Worm (Caenorhabditis elegans): ENCODE results near the gene Y46D2A.3.

Gene Y46D2A.3

DNA sequence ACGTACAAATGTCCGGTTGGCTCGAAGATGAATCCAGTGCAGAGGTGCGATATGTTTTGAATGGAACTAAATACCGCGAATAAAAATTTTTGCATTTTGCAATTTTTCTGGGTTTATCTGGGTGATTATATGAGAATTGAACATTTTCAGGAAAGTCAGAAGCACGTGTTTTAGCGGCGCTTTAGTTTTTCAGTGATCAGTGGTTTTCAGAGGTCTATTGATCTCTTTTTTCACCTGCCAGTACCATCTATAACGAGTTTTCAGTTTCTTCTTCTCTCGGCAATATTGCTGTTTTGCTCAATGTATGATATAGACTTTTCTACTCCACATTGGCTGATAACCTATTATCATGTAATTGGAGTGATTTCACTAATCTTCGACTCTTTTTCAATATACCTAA is 39.9 kb downstream of the Y46D2A.3 start, which contains the start of gene sri-63:
TSS of gene sri-63 (plus strand) at position 301 of the 400 bp plus-strand sequence.
- TF ChIP-seq nhr-12 (tag; optimal IDR thresholded peaks at IDR 0.05) (no peak), elt-3 (tag; optimal IDR thresholded peaks at IDR 0.05) (no peak), lin-39 (tag; optimal IDR thresholded peaks at IDR 0.05) (no peak), ztf-4 (tag; optimal IDR thresholded peaks at IDR 0.05) (no peak), lir-3 (tag; optimal IDR thresholded peaks at IDR 0.05; ENCODE audit: poor library complexity) (no peak), C16A3.4 (tag; optimal IDR thresholded peaks at IDR 0.05) (no peak), hpl-2 (GFP tag; optimal IDR thresholded peaks at IDR 0.05) (no peak), unc-98 (GFP tag; IDR thresholded peaks at IDR 0.05) (no peak), fkh-10 (GFP tag; optimal IDR thresholded peaks at IDR 0.05) (no peak), pag-3 (tag; optimal IDR thresholded peaks at IDR 0.05; ENCODE audit: borderline replicate concordance, insufficient read depth) (no peak), fkh-8 (tag; optimal IDR thresholded peaks at IDR 0.05) (no peak), tbx-2 (tag; optimal IDR thresholded peaks at IDR 0.05) (no peak), lin-13 (GFP tag; optimal IDR thresholded peaks at IDR 0.05) (no peak), nhr-71 (tag; optimal IDR thresholded peaks at IDR 0.05) (no peak), elt-2 (tag; optimal IDR thresholded peaks at IDR 0.05) (no peak), nhr-90 (tag; optimal IDR thresholded peaks at IDR 0.05; ENCODE audit: poor library complexity) (no peak)

DNA sequence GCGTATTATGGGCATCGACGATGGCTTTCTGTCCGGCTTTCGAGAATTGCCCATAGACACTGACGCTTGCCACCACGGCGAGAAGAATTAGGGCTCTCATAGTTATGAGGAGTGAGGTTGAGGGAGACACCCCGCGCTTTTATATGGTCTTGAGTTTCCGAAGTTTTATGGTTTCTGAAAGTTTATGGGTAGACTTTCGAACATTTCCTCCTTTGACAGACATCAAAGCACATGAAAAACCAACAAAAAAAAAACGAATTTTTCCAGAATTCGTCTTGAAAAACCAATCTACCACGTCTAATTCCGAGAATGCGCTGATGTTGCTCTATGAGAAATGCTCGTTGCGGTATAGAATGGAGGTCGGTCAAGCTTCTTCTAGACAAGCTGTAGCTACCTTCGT is 42.4 kb downstream of the Y46D2A.3 start, which contains the start of gene scl-15:
TSS of gene scl-15 (minus strand) at position 101 of the 400 bp plus-strand sequence.
- TF ChIP-seq irx-1 (tag; optimal IDR thresholded peaks at IDR 0.05) (no peak), ceh-88 (GFP tag; IDR thresholded peaks at IDR 0.05) (no peak), zag-1 (tag; optimal IDR thresholded peaks at IDR 0.05) (no peak), fkh-8 (tag; optimal IDR thresholded peaks at IDR 0.05) (no peak), fos-1 (tag; optimal IDR thresholded peaks at IDR 0.05) (no peak), C16A3.4 (tag; optimal IDR thresholded peaks at IDR 0.05) (no peak), snpc-4 (tag; optimal IDR thresholded peaks at IDR 0.05) (no peak), pqm-1 (tag; optimal IDR thresholded peaks at IDR 0.05) (no peak), jun-1 (tag; optimal IDR thresholded peaks at IDR 0.05) (no peak), rnt-1 (tag; optimal IDR thresholded peaks at IDR 0.05) (no peak), pax-3 (tag; optimal IDR thresholded peaks at IDR 0.05) (no peak), tbx-2 (tag; optimal IDR thresholded peaks at IDR 0.05) (no peak), Y116A8C.19 (tag; optimal IDR thresholded peaks at IDR 0.05; ENCODE audit: borderline replicate concordance) (no peak), nhr-85 (tag) (no peak), blmp-1 (tag; optimal IDR thresholded peaks at IDR 0.05) (no peak), lsy-2 (tag; optimal IDR thresholded peaks at IDR 0.05) (no peak), swsn-7 (tag; optimal IDR thresholded peaks at IDR 0.05) (no peak)

DNA sequence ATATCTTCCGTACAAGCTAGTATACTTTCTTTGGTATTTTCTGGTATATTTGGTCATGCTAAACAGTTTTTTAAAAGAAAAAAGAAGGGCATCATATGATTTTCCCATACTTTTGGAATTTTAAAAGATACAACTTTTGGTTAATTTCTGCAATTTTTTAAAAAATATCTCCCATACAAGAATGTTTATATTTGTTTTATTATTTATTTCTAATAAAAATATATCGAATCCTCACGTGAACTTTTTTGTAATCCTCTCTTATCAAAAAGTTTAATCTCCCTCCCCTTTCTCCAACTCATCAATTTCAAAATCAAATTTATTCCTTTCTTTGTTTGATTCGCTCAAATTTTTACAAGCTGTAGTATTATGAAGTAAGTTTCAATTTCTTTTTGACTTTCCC is 44.7 kb downstream of the Y46D2A.3 start, which contains the start of gene nep-13:
TSS of gene nep-13 (plus strand) at position 301 of the 400 bp plus-strand sequence.
- TF ChIP-seq fkh-8 (tag; optimal IDR thresholded peaks at IDR 0.05) (no peak), fkh-10 (GFP tag; optimal IDR thresholded peaks at IDR 0.05) (no peak), sox-4 (tag; optimal IDR thresholded peaks at IDR 0.05) (no peak), rnt-1 (tag; optimal IDR thresholded peaks at IDR 0.05) (no peak), lin-14 (GFP tag; optimal IDR thresholded peaks at IDR 0.05) (no peak), nhr-84 (tag; optimal IDR thresholded peaks at IDR 0.05) (no peak), C04F5.9 (tag; optimal IDR thresholded peaks at IDR 0.05) (no peak), mab-9 (GFP tag; IDR thresholded peaks at IDR 0.05) (no peak)

ce11 chrII:3278634-3279033 is 48.4 kb downstream of the Y46D2A.3 start, which contains the start of gene wht-4:
wht-4 (plus strand) TSS chrII:3278934.
- no peak for TF ChIP-seq snpc-4 (tag; optimal IDR thresholded peaks at IDR 0.05)
- no peak for TF ChIP-seq nhr-71 (tag; optimal IDR thresholded peaks at IDR 0.05)

- no peak for TF ChIP-seq skn-1 (tag; optimal IDR thresholded peaks at IDR 0.05)
- TF ChIP-seq nhr-71 (tag; optimal IDR thresholded peaks at IDR 0.05): no peak
- no peak for TF ChIP-seq grh-1 (GFP tag; IDR thresholded peaks at IDR 0.05)
- TF ChIP-seq nhr-28 (tag; optimal IDR thresholded peaks at IDR 0.05): no peak
- no peak for TF ChIP-seq C04F5.9 (tag; optimal IDR thresholded peaks at IDR 0.05)
- no peak for TF ChIP-seq ceh-8 (GFP tag; optimal IDR thresholded peaks at IDR 0.05)
- TF ChIP-seq blmp-1 (tag; optimal IDR thresholded peaks at IDR 0.05): no peak
- no peak for TF ChIP-seq hlh-4 (tag; optimal IDR thresholded peaks at IDR 0.05)
- no peak for TF ChIP-seq Y116A8C.19 (tag; optimal IDR thresholded peaks at IDR 0.05; ENCODE audit: borderline replicate concordance)
- TF ChIP-seq xbp-1 (tag; optimal IDR thresholded peaks at IDR 0.05): no peak
- TF ChIP-seq C16A3.4 (tag; optimal IDR thresholded peaks at IDR 0.05): no peak
- TF ChIP-seq hlh-17 (GFP tag; optimal IDR thresholded peaks at IDR 0.05; ENCODE audit: borderline replicate concordance): no peak
- TF ChIP-seq sptf-1 (tag; optimal IDR thresholded peaks at IDR 0.05): no peak
- no peak for TF ChIP-seq hpl-2 (GFP tag; optimal IDR thresholded peaks at IDR 0.05)
These were observed 49.3 kb downstream of the Y46D2A.3 start, which contains the start of gene F02E11.4 for ce11 chrII:3277686-3278085. F02E11.4 (minus strand) TSS chrII:3277786.
